Fruit fly (Drosophila melanogaster) whole organism, embryonic: ENCODE data around the gene nudE.

Source experiments
- Atf6 ChIP-seq: fragments of 200-800 bp; sonication (Bioruptor generic); IDR thresholded peaks from 2 replicates; pipeline ENCODE4 v1.3.6; 2022; ENCODE audit warnings: missing biosample characterization, missing genetic modification characterization
- BEAF-32 ChIP-seq: fragments of 200-800 bp; sonication (Bioruptor generic); optimal IDR thresholded peaks from 3 replicates; lab custom pipeline; 2017; ENCODE audit warnings: missing biosample characterization, missing genetic modification characterization, mild to moderate bottlenecking, moderate library complexity, missing genetic modification reagents
- Bgb ChIP-seq: fragments of 200-800 bp; sonication (Bioruptor generic); IDR thresholded peaks from 2 replicates; pipeline ENCODE4 v1.3.6; 2022; ENCODE audit warnings: missing biosample characterization, missing genetic modification characterization; ENCODE audit not compliant: partially characterized antibody
- CG10462 ChIP-seq: fragments of 200-800 bp; sonication (Bioruptor generic); optimal IDR thresholded peaks from 2 replicates; lab custom pipeline; 2016; ENCODE audit warnings: missing biosample characterization, missing genetic modification characterization
- CG12104 ChIP-seq: fragments of 200-800 bp; sonication (Bioruptor generic); optimal IDR thresholded peaks from 3 replicates; lab custom pipeline; 2016; ENCODE audit warnings: missing biosample characterization, missing genetic modification characterization
- CG13296 ChIP-seq: fragments of 200-800 bp; sonication (Bioruptor generic); optimal IDR thresholded peaks from 3 replicates; lab custom pipeline; 2018; ENCODE audit warnings: missing biosample characterization, mild to moderate bottlenecking, missing genetic modification characterization
- CG15011 ChIP-seq: fragments of 200-800 bp; sonication (Bioruptor generic); optimal IDR thresholded peaks from 3 replicates; lab custom pipeline; 2018; ENCODE audit warnings: missing biosample characterization, mild to moderate bottlenecking, missing genetic modification characterization
- CG1529 ChIP-seq: fragments of 200-800 bp; sonication (Bioruptor generic); optimal IDR thresholded peaks from 3 replicates; lab custom pipeline; 2018; ENCODE audit warnings: missing biosample characterization, missing genetic modification characterization
- CG15514 ChIP-seq: fragments of 200-800 bp; sonication (Bioruptor generic); optimal IDR thresholded peaks from 3 replicates; lab custom pipeline; 2017; ENCODE audit warnings: missing biosample characterization, missing genetic modification characterization, mild to moderate bottlenecking, moderate library complexity, missing genetic modification reagents
- CG17802 ChIP-seq: fragments of 200-800 bp; sonication (Bioruptor generic); optimal IDR thresholded peaks from 2 replicates; lab custom pipeline; 2018; ENCODE audit warnings: missing biosample characterization, mild to moderate bottlenecking, missing genetic modification characterization, moderate library complexity
- CG17912 ChIP-seq: fragments of 200-800 bp; sonication (Bioruptor generic); optimal IDR thresholded peaks from 2 replicates; lab custom pipeline; 2018; ENCODE audit warnings: missing biosample characterization, mild to moderate bottlenecking, missing genetic modification characterization
- CG2875 ChIP-seq: fragments of 200-800 bp; sonication (Bioruptor generic); optimal IDR thresholded peaks from 2 replicates; lab custom pipeline; 2017; ENCODE audit warnings: missing biosample characterization, mild to moderate bottlenecking, missing genetic modification characterization, missing genetic modification reagents
- CG32767 ChIP-seq: fragments of 200-800 bp; sonication (Bioruptor generic); IDR thresholded peaks from 2 replicates; pipeline ENCODE4 v1.3.6; 2022; ENCODE audit warnings: missing biosample characterization, missing genetic modification characterization
- CG8281 ChIP-seq: fragments of 200-800 bp; sonication (Bioruptor generic); optimal IDR thresholded peaks from 2 replicates; lab custom pipeline; 2018; ENCODE audit warnings: missing biosample characterization, mild to moderate bottlenecking, missing genetic modification characterization, moderate library complexity
- CG9215 ChIP-seq: fragments of 200-800 bp; sonication (Bioruptor generic); IDR thresholded peaks from 2 replicates; pipeline ENCODE4 v1.3.6; 2022; ENCODE audit warnings: missing biosample characterization, missing genetic modification characterization
- CG9932 ChIP-seq: fragments of 200-800 bp; sonication (Bioruptor generic); IDR thresholded peaks from 2 replicates; pipeline ENCODE4 v1.3.6; 2022; ENCODE audit warnings: missing biosample characterization, missing genetic modification characterization
- CoRest ChIP-seq: fragments of 200-800 bp; sonication (Bioruptor generic); optimal IDR thresholded peaks from 3 replicates; lab custom pipeline; 2018; ENCODE audit warnings: missing biosample characterization, mild to moderate bottlenecking, missing genetic modification characterization, moderate library complexity
- Dp ChIP-seq: fragments of 200-800 bp; sonication (Bioruptor generic); optimal IDR thresholded peaks from 2 replicates; lab custom pipeline; 2018; ENCODE audit warnings: missing biosample characterization, mild to moderate bottlenecking, missing genetic modification characterization, moderate library complexity
- HLH4C ChIP-seq: fragments of 200-800 bp; sonication (Bioruptor generic); IDR thresholded peaks from 3 replicates; pipeline ENCODE4 v1.3.6; 2022; ENCODE audit warnings: missing biosample characterization, missing genetic modification characterization; ENCODE audit not compliant: partially characterized antibody
- Hmr ChIP-seq: fragments of 200-800 bp; sonication (Bioruptor generic); optimal IDR thresholded peaks from 3 replicates; lab custom pipeline; 2017; ENCODE audit warnings: mild to moderate bottlenecking, missing biosample characterization, missing genetic modification reagents, missing genetic modification characterization
- Jarid2 ChIP-seq: fragments of 200-800 bp; sonication (Bioruptor generic); optimal IDR thresholded peaks from 3 replicates; lab custom pipeline; 2017; ENCODE audit warnings: mild to moderate bottlenecking, missing biosample characterization, missing genetic modification reagents, missing genetic modification characterization
- Max ChIP-seq: fragments of 200-800 bp; sonication (Bioruptor generic); optimal IDR thresholded peaks from 2 replicates; lab custom pipeline; 2016; ENCODE audit warnings: missing biosample characterization, mild to moderate bottlenecking, missing genetic modification characterization
- Med ChIP-seq: fragments of 200-800 bp; sonication (Bioruptor generic); peaks from one replicate; lab custom pipeline; 2016; ENCODE audit warnings: missing biosample characterization, missing genetic modification characterization, mild to moderate bottlenecking, inconsistent platforms, moderate library complexity
- Opbp ChIP-seq: fragments of 200-800 bp; sonication (Bioruptor generic); IDR thresholded peaks from 3 replicates; pipeline ENCODE4 v1.3.6; 2022; ENCODE audit warnings: missing biosample characterization, missing genetic modification characterization; ENCODE audit not compliant: partially characterized antibody
- Sin3A ChIP-seq: fragments of >200 bp; optimal IDR thresholded peaks from 2 replicates; lab custom pipeline; 2018
- Sry-β ChIP-seq: fragments of 200-800 bp; sonication (Bioruptor generic); optimal IDR thresholded peaks from 2 replicates; lab custom pipeline; 2018; ENCODE audit warnings: missing biosample characterization, mild to moderate bottlenecking, missing genetic modification characterization, moderate library complexity
- Sry-δ ChIP-seq: fragments of 200-800 bp; sonication (Bioruptor generic); optimal IDR thresholded peaks from 2 replicates; lab custom pipeline; 2016; ENCODE audit warnings: missing biosample characterization, missing genetic modification characterization
- Stat92E ChIP-seq, 3 experiments: fragments of >200 bp in 2 of 3; fragments of 200-800 bp in 1 of 3; sonication (Bioruptor generic) in 1 of 3; optimal IDR thresholded peaks; 2 replicates each; lab custom pipeline; 2017 to 2019; ENCODE audit warnings: missing biosample characterization in 3 of 3, missing genetic modification characterization in 3 of 3, mild to moderate bottlenecking in 1 of 3, moderate library complexity in 1 of 3
- TFAM ChIP-seq: fragments of 200-800 bp; sonication (Bioruptor generic); optimal IDR thresholded peaks from 2 replicates; lab custom pipeline; 2017; ENCODE audit warnings: missing biosample characterization, missing genetic modification characterization, inconsistent platforms
- Xrp1 ChIP-seq: fragments of 200-800 bp; sonication (Bioruptor generic); IDR thresholded peaks from 2 replicates; pipeline ENCODE4 v1.3.6; 2022; ENCODE audit warnings: missing biosample characterization, missing genetic modification characterization
- ash1 ChIP-seq: fragments of 200-800 bp; sonication (Bioruptor generic); optimal IDR thresholded peaks from 2 replicates; lab custom pipeline; 2018; ENCODE audit warnings: missing biosample characterization, mild to moderate bottlenecking, missing genetic modification characterization
- bcd ChIP-seq: fragments of 200-800 bp; sonication (Bioruptor generic); optimal IDR thresholded peaks from 2 replicates; lab custom pipeline; 2017; ENCODE audit warnings: missing biosample characterization, mild to moderate bottlenecking, missing genetic modification characterization
- cad ChIP-seq: fragments of >200 bp; optimal IDR thresholded peaks from 2 replicates; lab custom pipeline; 2017; ENCODE audit warnings: missing biosample characterization, missing genetic modification characterization
- corto ChIP-seq: fragments of 200-800 bp; sonication (Bioruptor generic); optimal IDR thresholded peaks from 2 replicates; lab custom pipeline; 2016; ENCODE audit warnings: missing biosample characterization, mild to moderate bottlenecking, missing genetic modification characterization, moderate library complexity
- crc ChIP-seq: fragments of 200-800 bp; sonication (Bioruptor generic); optimal IDR thresholded peaks from 2 replicates; lab custom pipeline; 2016; ENCODE audit warnings: missing biosample characterization, missing genetic modification characterization
- croc ChIP-seq: fragments of 200-800 bp; sonication (Bioruptor generic); conservative IDR thresholded peaks from 3 replicates; pipeline ENCODE4 v1.3.6; 2022; ENCODE audit warnings: missing biosample characterization, missing genetic modification characterization
- danr ChIP-seq: fragments of 200-800 bp; sonication (Bioruptor generic); IDR thresholded peaks from 2 replicates; pipeline ENCODE4 v1.3.6; 2022; ENCODE audit warnings: missing biosample characterization, missing genetic modification characterization
- en ChIP-seq: fragments of 200-800 bp; sonication (Bioruptor generic); optimal IDR thresholded peaks from 2 replicates; lab custom pipeline; 2016; ENCODE audit warnings: missing biosample characterization, missing genetic modification characterization
- fd64A ChIP-seq: fragments of 200-800 bp; sonication (Bioruptor generic); optimal IDR thresholded peaks from 3 replicates; lab custom pipeline; 2018; ENCODE audit warnings: missing biosample characterization, mild to moderate bottlenecking, missing genetic modification characterization
- jigr1 ChIP-seq: fragments of 200-800 bp; sonication (Bioruptor generic); IDR thresholded peaks from 3 replicates; pipeline ENCODE4 v1.3.6; 2022; ENCODE audit warnings: missing biosample characterization, missing genetic modification characterization
- nerfin-1 ChIP-seq: fragments of 200-800 bp; sonication (Bioruptor generic); optimal IDR thresholded peaks from 3 replicates; lab custom pipeline; 2019; ENCODE audit warnings: missing biosample characterization, mild to moderate bottlenecking, missing genetic modification characterization, moderate library complexity
- org-1 ChIP-seq: fragments of 200-800 bp; sonication (Bioruptor generic); optimal IDR thresholded peaks from 2 replicates; lab custom pipeline; 2017; ENCODE audit warnings: missing biosample characterization, missing genetic modification characterization
- pita ChIP-seq: fragments of 200-800 bp; sonication (Bioruptor generic); optimal IDR thresholded peaks from 2 replicates; lab custom pipeline; 2017; ENCODE audit warnings: missing biosample characterization, mild to moderate bottlenecking, missing genetic modification characterization
- salm ChIP-seq: fragments of 200-800 bp; sonication (Bioruptor generic); optimal IDR thresholded peaks from 2 replicates; lab custom pipeline; 2018; ENCODE audit warnings: missing biosample characterization, mild to moderate bottlenecking, missing genetic modification characterization
- sisA ChIP-seq: fragments of 200-800 bp; sonication (Bioruptor generic); IDR thresholded peaks from 2 replicates; pipeline ENCODE4 v1.3.6; 2022; ENCODE audit warnings: missing biosample characterization, missing genetic modification characterization
- sna ChIP-seq: fragments of 200-800 bp; sonication (Bioruptor generic); IDR thresholded peaks from 2 replicates; pipeline ENCODE4 v1.3.6; 2022; ENCODE audit warnings: missing biosample characterization, missing genetic modification characterization; ENCODE audit not compliant: partially characterized antibody
- stwl ChIP-seq: fragments of 200-800 bp; sonication (Bioruptor generic); optimal IDR thresholded peaks from 3 replicates; lab custom pipeline; 2018; ENCODE audit warnings: missing biosample characterization, mild to moderate bottlenecking, missing genetic modification characterization, moderate library complexity
- z ChIP-seq: fragments of 200-800 bp; sonication (Bioruptor generic); IDR thresholded peaks from 3 replicates; pipeline ENCODE4 v1.3.6; 2022; ENCODE audit warnings: missing biosample characterization, missing genetic modification characterization
- zen ChIP-seq: fragments of 200-800 bp; sonication (Bioruptor generic); optimal IDR thresholded peaks from 3 replicates; lab custom pipeline; 2018; ENCODE audit warnings: missing biosample characterization, mild to moderate bottlenecking, missing genetic modification characterization, moderate library complexity
- zen2 ChIP-seq: fragments of 200-800 bp; sonication (Bioruptor generic); IDR thresholded peaks from 3 replicates; pipeline ENCODE4 v1.3.6; 2022; ENCODE audit warnings: missing biosample characterization, missing genetic modification characterization; ENCODE audit not compliant: partially characterized antibody

The nudE gene

dm6 chr3L:9888630-9889130 is 10.4 kb upstream of the nudE start, which contains the start of the genes Taf2 and CalpB (continued):
- TF ChIP-seq CG2875 (peak; percentile 73), z (GFP tag; lab: Robert Waterston, UW) (no peak), Sry-β (GFP tag; lab: Kevin White, UChicago) (peak; percentile 12), stwl (tag; lab: Kevin White, UChicago) (peak; percentile 77), pita (GFP tag; lab: Kevin White, UChicago) (no peak), Max (GFP tag; lab: Kevin White, UChicago) (peak; percentile 54), Dp (GFP tag; lab: Kevin White, UChicago) (peak; percentile 21), danr (GFP tag; lab: Robert Waterston, UW) (peak; percentile 59; the same call in 1 of the 2 replicates), Opbp (no peak), Med (GFP tag; lab: Kevin White, UChicago) (peak; percentile 84), CG15011 (GFP tag; lab: Kevin White, UChicago) (peak; percentile 62), Sin3A (lab: Kevin White, UChicago) (peak; percentile 25), Atf6 (GFP tag; lab: Robert Waterston, UW) (peak; percentile 82), HLH4C (no peak), CG9932 (GFP tag; lab: Robert Waterston, UW) (peak; percentile 88), CG17802 (tag; lab: Kevin White, UChicago) (peak; percentile 29), CG15514 (peak; percentile 74), cad (no peak), CG13296 (peak; percentile 90), Jarid2 (no peak), fd64A (GFP tag; lab: Kevin White, UChicago) (no peak), CG8281 (tag; lab: Kevin White, UChicago) (peak; percentile 73), Sry-δ (peak; percentile 46), CG17912 (no peak), org-1 (GFP tag; lab: Kevin White, UChicago) (peak; percentile 69), CG9215 (GFP tag; lab: Robert Waterston, UW) (peak; percentile 83), CG10462 (GFP tag; lab: Kevin White, UChicago) (peak; percentile 67), CG32767 (peak; percentile 72), salm (tag; lab: Kevin White, UChicago) (peak; percentile 81), Stat92E (GFP tag; optimal IDR thresholded peaks at IDR 0.05; lab: Kevin White, UChicago) (peak in 1 of 3 experiments; percentile 79), zen2 (GFP tag; lab: Robert Waterston, UW) (no peak), crc (GFP tag; lab: Kevin White, UChicago) (no peak), Xrp1 (peak; percentile 87), en (GFP tag; lab: Kevin White, UChicago) (no peak), corto (GFP tag; lab: Kevin White, UChicago) (no peak), CoRest (tag; lab: Kevin White, UChicago) (peak; percentile 94), jigr1 (GFP tag; lab: Robert Waterston, UW) (no peak), croc (GFP tag; lab: Robert Waterston, UW) (peak; percentile 72), sna (GFP tag; lab: Robert Waterston, UW) (no peak), CG12104 (GFP tag; lab: Kevin White, UChicago) (peak; percentile 84), nerfin-1 (tag; lab: Kevin White, UChicago) (peak; percentile 92), sisA (GFP tag; lab: Robert Waterston, UW) (peak; percentile 69), Hmr (GFP tag; lab: Kevin White, UChicago) (peak; percentile 85), BEAF-32 (peak; percentile 34), ash1 (GFP tag; lab: Kevin White, UChicago) (no peak), Bgb (peak; percentile 26; the same call in 1 of the 2 replicates), zen (peak; percentile 81), TFAM (GFP tag; lab: Kevin White, UChicago) (no peak), CG1529 (GFP tag; lab: Kevin White, UChicago) (peak; percentile 34), bcd (GFP tag; lab: Kevin White, UChicago) (peak; percentile 91)
